Worm (Caenorhabditis elegans): ENCODE data around the gene lep-2.

ce11 chrIV:1006662-1007061 is 14.6 kb downstream of the lep-2 start:
- TF ChIP-seq zag-1 (tag; optimal IDR thresholded peaks at IDR 0.05) (no peak), lin-13 (GFP tag; optimal IDR thresholded peaks at IDR 0.05) (no peak), nhr-77 (tag; optimal IDR thresholded peaks at IDR 0.05) (no peak), egl-27 (tag; optimal IDR thresholded peaks at IDR 0.05) (no peak), hlh-30 (tag; optimal IDR thresholded peaks at IDR 0.05; ENCODE audit: insufficient read depth) (no peak)

Data from whole organism, L4 larva.